Fruit fly (Drosophila melanogaster) whole organism, adult: ENCODE results near the gene CG32271.

Experiments
- CG11617 ChIP-seq: fragments of 200-800 bp; sonication (Bioruptor generic); optimal IDR thresholded peaks from 2 replicates; lab custom pipeline; 2017; ENCODE audit warnings: mild to moderate bottlenecking, missing biosample characterization, missing genetic modification reagents, missing genetic modification characterization
- CG12768 ChIP-seq: fragments of 200-800 bp; sonication (Bioruptor generic); optimal IDR thresholded peaks from 2 replicates; lab custom pipeline; 2017; ENCODE audit warnings: missing biosample characterization, missing genetic modification characterization, mild to moderate bottlenecking, moderate library complexity, missing genetic modification reagents
- CG14711 ChIP-seq: fragments of 200-800 bp; sonication (Bioruptor generic); optimal IDR thresholded peaks from 2 replicates; lab custom pipeline; 2018; ENCODE audit warnings: missing biosample characterization, mild to moderate bottlenecking, missing genetic modification characterization, moderate library complexity
- CG1620 ChIP-seq: fragments of 200-800 bp; sonication (Bioruptor generic); optimal IDR thresholded peaks from 2 replicates; lab custom pipeline; 2016; ENCODE audit warnings: missing biosample characterization, missing genetic modification characterization
- CG33017 ChIP-seq: fragments of 200-800 bp; sonication (Bioruptor generic); optimal IDR thresholded peaks from 2 replicates; lab custom pipeline; 2018; ENCODE audit warnings: missing biosample characterization, mild to moderate bottlenecking, missing genetic modification characterization, moderate library complexity
- CG5204 ChIP-seq: fragments of 200-800 bp; sonication (Bioruptor generic); optimal IDR thresholded peaks from 2 replicates; lab custom pipeline; 2016; ENCODE audit warnings: missing biosample characterization, missing genetic modification characterization
- CG7045 ChIP-seq: fragments of 200-800 bp; sonication (Bioruptor generic); optimal IDR thresholded peaks from 2 replicates; lab custom pipeline; 2017; ENCODE audit warnings: missing biosample characterization, mild to moderate bottlenecking, missing genetic modification characterization
- CG7101 ChIP-seq: fragments of 200-800 bp; sonication (Bioruptor generic); optimal IDR thresholded peaks from 2 replicates; lab custom pipeline; 2018; ENCODE audit warnings: missing biosample characterization, mild to moderate bottlenecking, missing genetic modification characterization, moderate library complexity
- Clk ChIP-seq: fragments of 200-800 bp; sonication (Bioruptor generic); optimal IDR thresholded peaks from 2 replicates; lab custom pipeline; 2017; ENCODE audit warnings: missing biosample characterization, missing genetic modification characterization
- Crg-1 ChIP-seq: fragments of 200-800 bp; sonication (Bioruptor generic); optimal IDR thresholded peaks from 2 replicates; lab custom pipeline; 2016; ENCODE audit warnings: missing biosample characterization, missing genetic modification characterization
- Hr96 ChIP-seq: fragments of 200-800 bp; sonication (Bioruptor generic); optimal IDR thresholded peaks from 2 replicates; lab custom pipeline; 2016; ENCODE audit warnings: missing biosample characterization, missing genetic modification characterization
- Mnt ChIP-seq: fragments of 200-800 bp; sonication (Bioruptor generic); optimal IDR thresholded peaks from 2 replicates; lab custom pipeline; 2016; ENCODE audit warnings: missing biosample characterization, mild to moderate bottlenecking, missing genetic modification characterization
- bab1 ChIP-seq: fragments of 200-800 bp; sonication (Bioruptor generic); optimal IDR thresholded peaks from 3 replicates; lab custom pipeline; 2019; ENCODE audit warnings: missing biosample characterization, mild to moderate bottlenecking, missing genetic modification characterization, moderate library complexity
- cic ChIP-seq: fragments of 200-800 bp; sonication (Bioruptor generic); optimal IDR thresholded peaks from 2 replicates; lab custom pipeline; 2017; ENCODE audit warnings: missing biosample characterization, mild to moderate bottlenecking, missing genetic modification characterization, moderate library complexity
- cnc ChIP-seq, 2 experiments: fragments of >200 bp; optimal IDR thresholded peaks; 2 replicates each; lab custom pipeline; 2017
- kay ChIP-seq: fragments of 200-800 bp; sonication (Bioruptor generic); peaks from one replicate; lab custom pipeline; 2016; ENCODE audit warnings: missing biosample characterization, missing genetic modification characterization, borderline replicate concordance
- ovo ChIP-seq: fragments of 200-800 bp; sonication (Bioruptor generic); optimal IDR thresholded peaks from 2 replicates; lab custom pipeline; 2016; ENCODE audit warnings: missing biosample characterization, missing genetic modification characterization
- pad ChIP-seq: fragments of 200-800 bp; sonication (Bioruptor generic); optimal IDR thresholded peaks from 3 replicates; lab custom pipeline; 2017; ENCODE audit warnings: missing biosample characterization, missing genetic modification characterization, mild to moderate bottlenecking, moderate library complexity, missing genetic modification reagents
- tj ChIP-seq: fragments of 200-800 bp; sonication (Bioruptor generic); optimal IDR thresholded peaks from 3 replicates; lab custom pipeline; 2017; ENCODE audit warnings: missing biosample characterization, mild to moderate bottlenecking, missing genetic modification characterization, moderate library complexity
- toe ChIP-seq: fragments of 200-800 bp; sonication (Bioruptor generic); optimal IDR thresholded peaks from 2 replicates; lab custom pipeline; 2016; ENCODE audit warnings: missing biosample characterization, missing genetic modification characterization

Gene CG32271

dm6 chr3L:3172445-3172844, 30.5 kb downstream of the CG32271 start, which contains the start of gene CG14963:
Gene CG14963 (minus strand): TSS chr3L:3172545.
- TF ChIP-seq tj (GFP tag; lab: Kevin White, UChicago), result no peak
- TF ChIP-seq CG33017 (tag; lab: Kevin White, UChicago), result no peak
- TF ChIP-seq Clk (GFP tag; lab: Kevin White, UChicago), result no peak
- TF ChIP-seq ovo, result no peak
- no peak for TF ChIP-seq cic
- no peak for TF ChIP-seq CG7101 (tag; lab: Kevin White, UChicago)
- TF ChIP-seq CG12768, result no peak
- no peak for TF ChIP-seq Crg-1 (GFP tag; lab: Kevin White, UChicago)
- TF ChIP-seq kay (GFP tag; lab: Kevin White, UChicago), result no peak
- TF ChIP-seq CG5204 (GFP tag; lab: Kevin White, UChicago), result no peak
- no peak for TF ChIP-seq cnc (optimal IDR thresholded peaks at IDR 0.05; lab: Kevin White, UChicago)
- TF ChIP-seq Mnt (GFP tag; lab: Kevin White, UChicago), result no peak
- TF ChIP-seq bab1, result no peak
- TF ChIP-seq CG14711 (tag; lab: Kevin White, UChicago), result no peak
- TF ChIP-seq CG11617 (GFP tag; lab: Kevin White, UChicago), result no peak
- no peak for TF ChIP-seq CG7045 (GFP tag; lab: Kevin White, UChicago)
- TF ChIP-seq pad (GFP tag; lab: Kevin White, UChicago), result no peak
- no peak for TF ChIP-seq toe (GFP tag; lab: Kevin White, UChicago)
- no peak for TF ChIP-seq CG1620 (GFP tag; lab: Kevin White, UChicago)

dm6 chr3L:3169107-3169506, 33.9 kb downstream of the CG32271 start, which contains the start of the genes CG32278 and CG32281:
Gene CG32278 (plus strand): TSS chr3L:3169286.
Gene CG32281 (plus strand): TSS chr3L:3169375.
- TF ChIP-seq CG7101 (tag; lab: Kevin White, UChicago) (no peak), Clk (GFP tag; lab: Kevin White, UChicago) (no peak), Mnt (GFP tag; lab: Kevin White, UChicago) (peak; percentile 28)

dm6 chr3L:3166200-3166695, 36.7 kb downstream of the CG32271 start, which contains the start of gene Asciz:
Gene Asciz (minus strand): TSS chr3L:3166250.
- TF ChIP-seq kay (GFP tag; lab: Kevin White, UChicago) (no peak), CG7045 (GFP tag; lab: Kevin White, UChicago) (no peak), Mnt (GFP tag; lab: Kevin White, UChicago) (no peak), CG14711 (tag; lab: Kevin White, UChicago) (no peak), Crg-1 (GFP tag; lab: Kevin White, UChicago) (no peak), CG12768 (peak; percentile 14), pad (GFP tag; lab: Kevin White, UChicago) (no peak), CG7101 (tag; lab: Kevin White, UChicago) (no peak)

- TF ChIP-seq CG14711 (tag; lab: Kevin White, UChicago) (no peak), pad (GFP tag; lab: Kevin White, UChicago) (no peak), ovo (no peak), Hr96 (GFP tag; lab: Kevin White, UChicago) (no peak), CG11617 (GFP tag; lab: Kevin White, UChicago) (peak; percentile 1), cnc (optimal IDR thresholded peaks at IDR 0.05; lab: Kevin White, UChicago) (no peak), Crg-1 (GFP tag; lab: Kevin White, UChicago) (no peak), tj (GFP tag; lab: Kevin White, UChicago) (no peak)
These were observed 37.6 kb downstream of the CG32271 start for dm6 chr3L:3165399-3165798.

- TF ChIP-seq CG7045 (GFP tag; lab: Kevin White, UChicago) (no peak), tj (GFP tag; lab: Kevin White, UChicago) (no peak), cnc (optimal IDR thresholded peaks at IDR 0.05; lab: Kevin White, UChicago) (no peak), Hr96 (GFP tag; lab: Kevin White, UChicago) (no peak), CG1620 (GFP tag; lab: Kevin White, UChicago) (no peak), bab1 (peak; percentile 60), cic (peak; percentile 17), CG12768 (no peak), CG5204 (GFP tag; lab: Kevin White, UChicago) (no peak), CG7101 (tag; lab: Kevin White, UChicago) (peak; percentile 10), ovo (peak; percentile 39), pad (GFP tag; lab: Kevin White, UChicago) (no peak), Clk (GFP tag; lab: Kevin White, UChicago) (no peak), CG33017 (tag; lab: Kevin White, UChicago) (no peak), CG11617 (GFP tag; lab: Kevin White, UChicago) (peak; percentile 19), toe (GFP tag; lab: Kevin White, UChicago) (no peak), kay (GFP tag; lab: Kevin White, UChicago) (no peak), CG14711 (tag; lab: Kevin White, UChicago) (no peak), Crg-1 (GFP tag; lab: Kevin White, UChicago) (peak; percentile 57), Mnt (GFP tag; lab: Kevin White, UChicago) (peak; percentile 30)
These were observed 38.0 kb downstream of the CG32271 start, which contains the start of gene CG32280 for dm6 chr3L:3164951-3165350. Gene CG32280 (plus strand): TSS chr3L:3165181.

dm6 chr3L:3162584-3162983, 40.4 kb downstream of the CG32271 start:
- TF ChIP-seq CG14711 (tag; lab: Kevin White, UChicago) (no peak), pad (GFP tag; lab: Kevin White, UChicago) (no peak), CG7045 (GFP tag; lab: Kevin White, UChicago) (no peak), cnc (optimal IDR thresholded peaks at IDR 0.05; lab: Kevin White, UChicago) (no peak), CG7101 (tag; lab: Kevin White, UChicago) (no peak), cic (no peak), Hr96 (GFP tag; lab: Kevin White, UChicago) (no peak), bab1 (no peak), kay (GFP tag; lab: Kevin White, UChicago) (no peak), ovo (no peak), Crg-1 (GFP tag; lab: Kevin White, UChicago) (no peak), CG5204 (GFP tag; lab: Kevin White, UChicago) (no peak)
